Fruit fly (Drosophila melanogaster): ENCODE data around the gene dysf.

DNA sequence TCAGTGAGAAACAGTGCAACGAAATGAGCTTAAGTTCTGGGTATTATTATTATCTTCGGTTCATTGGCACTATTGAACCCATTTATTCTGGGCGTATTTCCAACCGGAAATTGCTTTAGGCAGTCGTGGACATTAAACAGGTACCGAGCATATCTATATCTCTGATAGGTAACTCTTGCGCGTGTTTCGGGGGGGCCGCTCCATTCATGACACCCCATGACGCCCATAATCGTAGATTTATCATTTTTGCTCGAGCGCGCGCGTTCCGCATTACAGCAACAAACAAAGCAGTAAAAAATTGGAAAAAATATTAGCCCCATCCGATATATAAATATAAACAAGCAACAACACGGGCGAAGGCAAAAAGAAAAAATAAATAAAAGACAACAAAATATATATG, 9.9 kb upstream of the dysf start:
- no peak for TF ChIP-seq CG8478 (optimal IDR thresholded peaks at IDR 0.05)
- no peak for TF ChIP-seq CTCF (optimal IDR thresholded peaks at IDR 0.05)

All from S2 (cell line).